Worm (Caenorhabditis elegans): ENCODE data around the gene osm-10.

osm-10 gene

ce11 chrIII:7207903-7208497 lies 35.1 kb upstream of the osm-10 start, which contains the start of gene rpl-6 (continued):
- TF ChIP-seq ZK185.1 (tag; optimal IDR thresholded peaks at IDR 0.05; ENCODE audit: poor library complexity, severe bottlenecking) (peak; percentile 65), ceh-58 (GFP tag; IDR thresholded peaks at IDR 0.05) (no peak), F33H1.4 (GFP tag; IDR thresholded peaks at IDR 0.05) (peak; percentile 98), Y95B8A.8 (GFP tag; IDR thresholded peaks at IDR 0.05) (0 out of 2 replicates have a peak, but pooled peaks have one; percentile 19), F52B5.7 (tag; optimal IDR thresholded peaks at IDR 0.05) (no peak), ceh-40 (GFP tag; IDR thresholded peaks at IDR 0.05) (no peak), lsy-27 (tag; optimal IDR thresholded peaks at IDR 0.05; ENCODE audit: borderline replicate concordance, insufficient read depth) (peak; percentile 16), F49E8.2 (tag; optimal IDR thresholded peaks at IDR 0.05; ENCODE audit: insufficient read depth) (peak; percentile 47), tbp1 (GFP tag; optimal IDR thresholded peaks at IDR 0.05) (peak; percentile 57), ceh-27 (GFP tag; optimal IDR thresholded peaks at IDR 0.05) (peak; percentile 82), F23B12.7 (tag; optimal IDR thresholded peaks at IDR 0.05; ENCODE audit: insufficient read depth) (peak; percentile 79), madf-10 (tag; optimal IDR thresholded peaks at IDR 0.05) (peak; percentile 4), Y53F4B.3 (GFP tag; IDR thresholded peaks at IDR 0.05) (no peak), atf-7 (tag; optimal IDR thresholded peaks at IDR 0.05) (no peak), nhr-27 (tag; optimal IDR thresholded peaks at IDR 0.05) (no peak), dox-1 (GFP tag; IDR thresholded peaks at IDR 0.05) (peak; percentile 55; the same call in 1 of the 2 replicates), rec-8 (tag; optimal IDR thresholded peaks at IDR 0.05) (no peak), ztf-3 (GFP tag; optimal IDR thresholded peaks at IDR 0.05) (no peak), tlf-1 (GFP tag; optimal IDR thresholded peaks at IDR 0.05) (peak; percentile 88), efl-1 (GFP tag; optimal IDR thresholded peaks at IDR 0.05) (peak; percentile 68), mcd-1 (GFP tag; IDR thresholded peaks at IDR 0.05) (peak; percentile 81), lsl-1 (GFP tag; optimal IDR thresholded peaks at IDR 0.05) (peak; percentile 91), let-526 (GFP tag; IDR thresholded peaks at IDR 0.05) (no peak), snpc-1.3 (tag; optimal IDR thresholded peaks at IDR 0.05; ENCODE audit: insufficient read depth) (peak; percentile 76), K11D2.4 (GFP tag; IDR thresholded peaks at IDR 0.05) (peak; percentile 65; the same call in 1 of the 2 replicates), ztf-28 (GFP tag; IDR thresholded peaks at IDR 0.05) (0 out of 2 replicates have a peak, but pooled peaks have one; percentile 62), Y53G8AR.9 (GFP tag; conservative IDR thresholded peaks at IDR 0.05) (peak; percentile 84), snpc-1.1 (tag; optimal IDR thresholded peaks at IDR 0.05; ENCODE audit: insufficient read depth) (peak; percentile 37), lir-1 (GFP tag; conservative IDR thresholded peaks at IDR 0.05) (peak; percentile 28; the same call in 1 of the 2 replicates), lin-26 (GFP tag; IDR thresholded peaks at IDR 0.05) (no peak)

- TF ChIP-seq rpc-1 (optimal IDR thresholded peaks at IDR 0.05) = no peak
- TF ChIP-seq rpc-1 (tag; optimal IDR thresholded peaks at IDR 0.05) = no peak
- TF ChIP-seq pbrm-1 (GFP tag; IDR thresholded peaks at IDR 0.05) = no peak
- TF ChIP-seq hmg-20 (GFP tag; IDR thresholded peaks at IDR 0.05) = no peak
- TF ChIP-seq ztf-18 (tag; optimal IDR thresholded peaks at IDR 0.05) = no peak
- no peak for TF ChIP-seq B0019.2 (GFP tag; conservative IDR thresholded peaks at IDR 0.05)
- TF ChIP-seq snpc-1.1 (tag; optimal IDR thresholded peaks at IDR 0.05; ENCODE audit: insufficient read depth) = no peak
- TF ChIP-seq zim-3 (tag; optimal IDR thresholded peaks at IDR 0.05) = no peak
- no peak for TF ChIP-seq pha-4 (tag; optimal IDR thresholded peaks at IDR 0.05)
- no peak for TF ChIP-seq F37B4.10 (GFP tag; IDR thresholded peaks at IDR 0.05)
- TF ChIP-seq ztf-22 (GFP tag; optimal IDR thresholded peaks at IDR 0.05) = no peak
- no peak for TF ChIP-seq Y79H2A.3 (GFP tag; conservative IDR thresholded peaks at IDR 0.05)
- no peak for TF ChIP-seq him-1 (tag; optimal IDR thresholded peaks at IDR 0.05)
- TF ChIP-seq nfya-1 (tag; optimal IDR thresholded peaks at IDR 0.05; ENCODE audit: borderline replicate concordance, insufficient read depth) = no peak
- TF ChIP-seq atf-7 (tag; optimal IDR thresholded peaks at IDR 0.05) = no peak
- no peak for TF ChIP-seq Y67H2A.10 (GFP tag; conservative IDR thresholded peaks at IDR 0.05)
- TF ChIP-seq lsy-27 (tag; optimal IDR thresholded peaks at IDR 0.05; ENCODE audit: borderline replicate concordance, insufficient read depth) = no peak
- TF ChIP-seq chd-7 (tag; optimal IDR thresholded peaks at IDR 0.05) = no peak
- TF ChIP-seq dpl-1 (GFP tag; optimal IDR thresholded peaks at IDR 0.05) = no peak
- TF ChIP-seq ztf-6 (GFP tag; IDR thresholded peaks at IDR 0.05) = no peak
Observed at ce11 chrIII:7209721-7210120, 33.4 kb upstream of the osm-10 start, which contains the start of gene R151.2. Gene R151.2, plus strand, starts transcription at chrIII:7209967.
